Fruit fly (Drosophila melanogaster): ENCODE data around the gene CG5162.
A peak's percentile ranks its signal among the peaks of the same experiment; 100 is the strongest.

DNA sequence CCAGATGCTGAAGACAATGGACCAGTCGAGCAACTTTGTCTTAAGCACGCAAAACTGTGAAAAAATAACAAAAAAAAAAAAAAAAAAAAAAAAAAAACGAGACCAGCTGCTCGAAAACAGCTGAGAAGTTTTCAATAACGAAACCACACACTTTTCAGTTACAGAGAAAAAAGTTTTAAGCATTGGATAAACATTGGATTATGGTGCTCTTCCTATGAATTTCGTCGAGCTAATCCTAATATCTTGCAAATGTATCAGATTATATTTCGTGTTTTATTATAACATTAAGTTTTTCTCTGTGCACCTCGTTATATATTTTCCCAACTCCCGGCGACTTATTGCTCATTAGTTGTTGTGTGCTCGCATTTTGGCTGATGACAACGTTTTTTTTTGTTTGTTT lies 38.6 kb upstream of the CG5162 start:
- TF ChIP-seq usp (GFP tag; optimal IDR thresholded peaks at IDR 0.05) (no peak), Hr39 (optimal IDR thresholded peaks at IDR 0.05) (no peak), disco-r (GFP tag; optimal IDR thresholded peaks at IDR 0.05) (peak; percentile 48), tgo (GFP tag; IDR thresholded peaks at IDR 0.05) (peak; percentile 68; the same call in 2 of the 3 replicates), CG8765 (GFP tag; IDR thresholded peaks at IDR 0.05) (no peak), CG4404 (GFP tag; IDR thresholded peaks at IDR 0.05) (no peak), HLH3B (GFP tag; IDR thresholded peaks at IDR 0.05) (peak; percentile 51; the same call in 1 of the 2 replicates), slou (GFP tag; optimal IDR thresholded peaks at IDR 0.05) (no peak), grn (GFP tag; optimal IDR thresholded peaks at IDR 0.05) (no peak), CG17186 (GFP tag; optimal IDR thresholded peaks at IDR 0.05) (no peak), Asciz (GFP tag; optimal IDR thresholded peaks at IDR 0.05) (peak; percentile 47), CG1024 (GFP tag; IDR thresholded peaks at IDR 0.05) (no peak), pzg (GFP tag; optimal IDR thresholded peaks at IDR 0.05) (no peak), Dfd (GFP tag; optimal IDR thresholded peaks at IDR 0.05) (no peak)
